Worm (Caenorhabditis elegans): ENCODE data around the gene irld-1.
"Not testable (repeated sequence)": the region's sequence is repeated elsewhere in the genome, so short reads cannot be mapped to it uniquely, and the experiment has no call there.

The irld-1 gene

DNA sequence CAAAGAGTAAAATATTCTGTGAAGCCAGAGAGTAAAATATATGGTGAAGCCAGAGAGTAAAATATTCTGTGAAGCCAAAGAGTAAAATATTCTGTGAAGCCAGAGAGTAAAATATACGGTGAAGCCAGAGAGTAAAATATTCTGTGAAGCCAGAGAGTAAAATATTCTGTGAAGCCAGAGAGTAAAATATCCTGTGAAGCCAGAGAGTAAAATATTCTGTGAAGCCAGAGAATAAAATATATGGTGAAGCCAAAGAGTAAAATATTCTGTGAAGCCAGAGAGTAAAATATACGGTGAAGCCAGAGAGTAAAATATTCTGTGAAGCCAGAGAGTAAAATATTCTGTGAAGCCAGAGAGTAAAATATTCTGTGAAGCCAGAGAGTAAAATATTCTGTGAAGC is 3.0 kb upstream of the irld-1 start:
- 0 out of 2 replicates have a peak, but pooled peaks have one; percentile 33 for TF ChIP-seq unc-3 (GFP tag; conservative IDR thresholded peaks at IDR 0.05)
- TF ChIP-seq unc-3 (tag; optimal IDR thresholded peaks at IDR 0.05), result not testable (repeated sequence)
- 0 out of 2 replicates have a peak, but pooled peaks have one; percentile 26 for TF ChIP-seq ceh-45 (GFP tag; IDR thresholded peaks at IDR 0.05)

DNA sequence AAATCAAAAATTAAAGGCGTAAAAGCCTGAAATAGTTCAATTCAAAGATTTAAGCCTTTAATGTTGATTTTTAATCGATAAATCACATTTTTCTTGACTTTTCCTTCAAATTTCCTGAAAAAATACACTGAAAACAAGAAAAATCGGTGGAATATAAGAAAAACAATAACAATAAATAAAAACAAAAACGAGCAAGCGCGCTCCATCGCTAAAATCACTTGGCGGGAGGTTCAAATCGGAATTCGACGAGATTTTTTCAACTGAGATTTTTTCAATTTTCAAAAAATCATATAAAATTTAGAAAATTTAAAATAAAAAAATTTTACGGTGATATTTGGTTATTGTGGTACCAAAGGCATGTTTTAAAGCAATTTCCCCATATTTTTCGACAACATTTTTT is 2.9 kb downstream of the irld-1 start:
- TF ChIP-seq K02D7.2 (tag; optimal IDR thresholded peaks at IDR 0.05), result no peak
- TF ChIP-seq ceh-6 (GFP tag; optimal IDR thresholded peaks at IDR 0.05), result no peak
- no peak for TF ChIP-seq madf-2 (tag; optimal IDR thresholded peaks at IDR 0.05)
- no peak for TF ChIP-seq elt-4 (tag; optimal IDR thresholded peaks at IDR 0.05)
- TF ChIP-seq hlh-13 (GFP tag; optimal IDR thresholded peaks at IDR 0.05), result no peak
- TF ChIP-seq T23F11.4 (GFP tag; optimal IDR thresholded peaks at IDR 0.05), result no peak
- no peak for TF ChIP-seq hlh-8 (tag; optimal IDR thresholded peaks at IDR 0.05)
- TF ChIP-seq ceh-48 (tag; optimal IDR thresholded peaks at IDR 0.05), result no peak
- no peak for TF ChIP-seq ztf-16 (tag; optimal IDR thresholded peaks at IDR 0.05)
- no peak for TF ChIP-seq npax-4 (tag; optimal IDR thresholded peaks at IDR 0.05)
- no peak for TF ChIP-seq ceh-24 (tag; optimal IDR thresholded peaks at IDR 0.05)
- no peak for TF ChIP-seq nfya-1 (tag; optimal IDR thresholded peaks at IDR 0.05)
- no peak for TF ChIP-seq ceh-22 (tag; optimal IDR thresholded peaks at IDR 0.05)
- TF ChIP-seq nhr-232 (tag; optimal IDR thresholded peaks at IDR 0.05), result no peak
- TF ChIP-seq pha-4 (tag; optimal IDR thresholded peaks at IDR 0.05), result no peak
- no peak for TF ChIP-seq tbx-7 (tag; optimal IDR thresholded peaks at IDR 0.05)

- no peak for TF ChIP-seq F13H6.1 (tag; optimal IDR thresholded peaks at IDR 0.05)
- no peak for TF ChIP-seq ceh-24 (tag; optimal IDR thresholded peaks at IDR 0.05)
- TF ChIP-seq npax-4 (tag; optimal IDR thresholded peaks at IDR 0.05), result no peak
- no peak for TF ChIP-seq che-1 (tag; optimal IDR thresholded peaks at IDR 0.05)
- TF ChIP-seq ceh-34 (tag; optimal IDR thresholded peaks at IDR 0.05), result no peak
- TF ChIP-seq unc-3 (GFP tag; conservative IDR thresholded peaks at IDR 0.05), result no peak
- no peak for TF ChIP-seq unc-3 (tag; optimal IDR thresholded peaks at IDR 0.05)
- TF ChIP-seq pag-3 (tag; optimal IDR thresholded peaks at IDR 0.05; ENCODE audit: borderline replicate concordance), result no peak
- TF ChIP-seq ceh-30 (tag; optimal IDR thresholded peaks at IDR 0.05), result no peak
These were observed 4.6 kb downstream of the irld-1 start, which contains the start of gene glrx-3 for ce11 chrV:4341208-4341607. glrx-3 (minus strand) TSS chrV:4341308.

DNA sequence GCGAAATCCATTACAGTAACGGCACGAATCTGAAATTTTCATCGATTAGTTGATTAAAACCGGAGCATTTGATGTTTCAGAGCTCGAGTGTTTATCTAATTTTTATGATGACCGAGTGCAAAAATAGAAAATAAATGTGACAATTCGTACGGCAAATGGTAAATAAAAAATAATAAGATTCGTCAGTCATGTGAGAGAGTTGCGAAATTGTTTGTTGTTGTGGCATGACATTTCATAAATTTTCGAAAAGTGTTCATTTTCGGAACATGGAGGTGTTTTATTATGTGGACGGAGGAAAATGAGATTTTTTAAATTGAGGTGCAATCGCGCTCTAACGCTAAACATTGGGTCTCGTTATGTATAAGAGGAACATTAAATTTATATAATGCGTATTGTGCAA is 5.2 kb downstream of the irld-1 start:
- TF ChIP-seq nfya-1 (tag; optimal IDR thresholded peaks at IDR 0.05) (no peak), pros-1 (tag; optimal IDR thresholded peaks at IDR 0.05) (no peak), fkh-6 (tag; optimal IDR thresholded peaks at IDR 0.05) (no peak), dmd-4 (tag; optimal IDR thresholded peaks at IDR 0.05; ENCODE audit: borderline replicate concordance) (no peak), ceh-24 (tag; optimal IDR thresholded peaks at IDR 0.05) (no peak), unc-3 (GFP tag; conservative IDR thresholded peaks at IDR 0.05) (no peak), unc-3 (tag; optimal IDR thresholded peaks at IDR 0.05) (no peak), tbx-7 (tag; optimal IDR thresholded peaks at IDR 0.05) (no peak), ceh-48 (tag; optimal IDR thresholded peaks at IDR 0.05) (no peak), unc-42 (tag; optimal IDR thresholded peaks at IDR 0.05) (no peak), madf-2 (tag; optimal IDR thresholded peaks at IDR 0.05) (no peak), ztf-16 (tag; optimal IDR thresholded peaks at IDR 0.05) (no peak), ceh-22 (tag; optimal IDR thresholded peaks at IDR 0.05) (no peak), odd-2 (tag; optimal IDR thresholded peaks at IDR 0.05) (no peak), ceh-18 (tag; optimal IDR thresholded peaks at IDR 0.05) (no peak)

- TF ChIP-seq fkh-10 (GFP tag; optimal IDR thresholded peaks at IDR 0.05) (no peak), C08G9.2 (tag; optimal IDR thresholded peaks at IDR 0.05) (no peak), ceh-14 (tag; optimal IDR thresholded peaks at IDR 0.05) (no peak), ahr-1 (tag; optimal IDR thresholded peaks at IDR 0.05) (no peak), hlh-6 (tag; optimal IDR thresholded peaks at IDR 0.05) (no peak), ceh-31 (tag; optimal IDR thresholded peaks at IDR 0.05) (no peak), gmeb-2 (tag; optimal IDR thresholded peaks at IDR 0.05) (no peak)
These were observed 9.2 kb downstream of the irld-1 start, which contains the start of gene figl-1 for ce11 chrV:4345714-4346113. figl-1 (minus strand) TSS chrV:4345999.
